Fruit fly (Drosophila melanogaster) whole organism, embryonic: Measurements from ENCODE around the gene CG6791.
A peak's percentile ranks its signal among the peaks of the same experiment; 100 is the strongest.

Experiments used
- B-H2 ChIP-seq: fragments of 200-800 bp; sonication (Bioruptor generic); optimal IDR thresholded peaks from 2 replicates; lab custom pipeline; 2018; ENCODE audit warnings: missing biosample characterization, mild to moderate bottlenecking, missing genetic modification characterization
- Bgb ChIP-seq: fragments of 200-800 bp; sonication (Bioruptor generic); IDR thresholded peaks from 2 replicates; pipeline ENCODE4 v1.3.6; 2022; ENCODE audit warnings: missing biosample characterization, missing genetic modification characterization; ENCODE audit not compliant: partially characterized antibody
- CG10209 ChIP-seq: fragments of 200-800 bp; sonication (Bioruptor generic); optimal IDR thresholded peaks from 3 replicates; lab custom pipeline; 2017; ENCODE audit warnings: missing biosample characterization, mild to moderate bottlenecking, missing genetic modification characterization, missing genetic modification reagents
- CG12219 ChIP-seq: fragments of 200-800 bp; sonication (Bioruptor generic); optimal IDR thresholded peaks from 3 replicates; lab custom pipeline; 2018; ENCODE audit warnings: missing biosample characterization, mild to moderate bottlenecking, missing genetic modification characterization
- CG12769 ChIP-seq: fragments of 200-800 bp; sonication (Bioruptor generic); optimal IDR thresholded peaks from 2 replicates; lab custom pipeline; 2019; ENCODE audit warnings: missing biosample characterization, mild to moderate bottlenecking, missing genetic modification characterization, moderate library complexity
- CG14710 ChIP-seq: fragments of 200-800 bp; sonication (Bioruptor generic); optimal IDR thresholded peaks from 3 replicates; lab custom pipeline; 2019; ENCODE audit warnings: missing biosample characterization, mild to moderate bottlenecking, missing genetic modification characterization, moderate library complexity
- CG15269 ChIP-seq: fragments of 200-800 bp; sonication (Bioruptor generic); optimal IDR thresholded peaks from 2 replicates; lab custom pipeline; 2018; ENCODE audit warnings: missing biosample characterization, mild to moderate bottlenecking, missing genetic modification characterization, moderate library complexity
- CG1603 ChIP-seq: fragments of 200-800 bp; sonication (Bioruptor generic); optimal IDR thresholded peaks from 2 replicates; lab custom pipeline; 2019; ENCODE audit warnings: missing biosample characterization, mild to moderate bottlenecking, missing genetic modification characterization, moderate library complexity
- CG30431 ChIP-seq: fragments of 200-800 bp; sonication (Bioruptor generic); optimal IDR thresholded peaks from 2 replicates; lab custom pipeline; 2017; ENCODE audit warnings: missing biosample characterization, missing genetic modification characterization
- CG3407 ChIP-seq: fragments of 200-800 bp; sonication (Bioruptor generic); optimal IDR thresholded peaks from 2 replicates; lab custom pipeline; 2018; ENCODE audit warnings: missing biosample characterization, mild to moderate bottlenecking, missing genetic modification characterization
- CG34224 ChIP-seq: fragments of 200-800 bp; sonication (Bioruptor generic); IDR thresholded peaks from 3 replicates; pipeline ENCODE4 v1.3.6; 2022; ENCODE audit warnings: missing biosample characterization, missing genetic modification characterization; ENCODE audit not compliant: partially characterized antibody
- CG4707 ChIP-seq: fragments of 200-800 bp; sonication (Bioruptor generic); optimal IDR thresholded peaks from 2 replicates; lab custom pipeline; 2018; ENCODE audit warnings: missing biosample characterization, mild to moderate bottlenecking, missing genetic modification characterization, moderate library complexity
- CG4820 ChIP-seq: fragments of 200-800 bp; sonication (Bioruptor generic); optimal IDR thresholded peaks from 3 replicates; lab custom pipeline; 2016; ENCODE audit warnings: missing biosample characterization, missing genetic modification characterization
- CG7745 ChIP-seq: fragments of 200-800 bp; sonication (Bioruptor generic); optimal IDR thresholded peaks from 2 replicates; lab custom pipeline; 2018; ENCODE audit warnings: missing biosample characterization, mild to moderate bottlenecking, missing genetic modification characterization, moderate library complexity
- CG7963 ChIP-seq: fragments of 200-800 bp; sonication (Bioruptor generic); IDR thresholded peaks from 3 replicates; pipeline ENCODE4 v1.3.6; 2022; ENCODE audit warnings: missing biosample characterization, missing genetic modification characterization; ENCODE audit not compliant: partially characterized antibody
- CG8924 ChIP-seq: fragments of 200-800 bp; optimal IDR thresholded peaks from 3 replicates; lab custom pipeline; 2019; ENCODE audit warnings: missing biosample characterization, mild to moderate bottlenecking, missing genetic modification characterization, moderate library complexity
- Dip3 ChIP-seq: fragments of 200-800 bp; sonication (Bioruptor generic); optimal IDR thresholded peaks from 3 replicates; lab custom pipeline; 2016; ENCODE audit warnings: missing biosample characterization, missing genetic modification characterization
- Drgx ChIP-seq: fragments of 200-800 bp; sonication (Bioruptor generic); IDR thresholded peaks from 2 replicates; pipeline ENCODE4 v1.3.6; 2022; ENCODE audit warnings: missing biosample characterization, missing genetic modification characterization
- E2f1 ChIP-seq: fragments of 200-800 bp; sonication (Bioruptor generic); IDR thresholded peaks from 2 replicates; pipeline ENCODE4 v1.3.6; 2022; ENCODE audit warnings: missing biosample characterization, missing genetic modification characterization
- Eip74EF ChIP-seq, 2 experiments: fragments of 200-800 bp in 1 of 2; fragments of >200 bp in 1 of 2; sonication (Bioruptor generic) in 1 of 2; optimal IDR thresholded peaks; 2 replicates each; lab custom pipeline; 2017 to 2019; ENCODE audit warnings: missing biosample characterization in 2 of 2, missing genetic modification characterization in 2 of 2, mild to moderate bottlenecking in 1 of 2, moderate library complexity in 1 of 2
- HmgD ChIP-seq: fragments of 200-800 bp; sonication (Bioruptor generic); optimal IDR thresholded peaks from 3 replicates; lab custom pipeline; 2016; ENCODE audit warnings: missing biosample characterization, missing genetic modification characterization
- Mad ChIP-seq: fragments of 200-800 bp; sonication (Bioruptor generic); optimal IDR thresholded peaks from 2 replicates; lab custom pipeline; 2016; ENCODE audit warnings: missing biosample characterization, missing genetic modification characterization
- Mes4 ChIP-seq: fragments of 200-800 bp; sonication (Bioruptor generic); optimal IDR thresholded peaks from 2 replicates; lab custom pipeline; 2016; ENCODE audit warnings: missing biosample characterization, missing genetic modification characterization
- Mrtf ChIP-seq: fragments of 200-800 bp; sonication (Bioruptor generic); IDR thresholded peaks from 3 replicates; pipeline ENCODE4 v1.3.6; 2022; ENCODE audit warnings: missing biosample characterization, missing genetic modification characterization
- Opbp ChIP-seq: fragments of 200-800 bp; sonication (Bioruptor generic); IDR thresholded peaks from 3 replicates; pipeline ENCODE4 v1.3.6; 2022; ENCODE audit warnings: missing biosample characterization, missing genetic modification characterization; ENCODE audit not compliant: partially characterized antibody
- Spps ChIP-seq: fragments of 200-800 bp; sonication (Bioruptor generic); optimal IDR thresholded peaks from 2 replicates; lab custom pipeline; 2018; ENCODE audit warnings: missing biosample characterization, mild to moderate bottlenecking, missing genetic modification characterization
- Xbp1 ChIP-seq: fragments of 200-800 bp; sonication (Bioruptor generic); optimal IDR thresholded peaks from 3 replicates; lab custom pipeline; 2016; ENCODE audit warnings: missing biosample characterization, mild to moderate bottlenecking, missing genetic modification characterization
- YL-1 ChIP-seq: fragments of 200-800 bp; sonication (Bioruptor generic); optimal IDR thresholded peaks from 3 replicates; lab custom pipeline; 2017; ENCODE audit warnings: missing biosample characterization, mild to moderate bottlenecking, missing genetic modification characterization
- ash1 ChIP-seq: fragments of 200-800 bp; sonication (Bioruptor generic); optimal IDR thresholded peaks from 2 replicates; lab custom pipeline; 2018; ENCODE audit warnings: missing biosample characterization, mild to moderate bottlenecking, missing genetic modification characterization
- dmrt11E ChIP-seq: fragments of 200-800 bp; sonication (Bioruptor generic); optimal IDR thresholded peaks from 3 replicates; lab custom pipeline; 2018; ENCODE audit warnings: missing biosample characterization, mild to moderate bottlenecking, missing genetic modification characterization, moderate library complexity
- dpn ChIP-seq, 2 experiments: fragments of 200-800 bp; sonication (Bioruptor generic); optimal IDR thresholded peaks; 3 replicates each; lab custom pipeline; 2016; ENCODE audit warnings: missing biosample characterization in 2 of 2, missing genetic modification characterization in 2 of 2
- emc ChIP-seq: fragments of 200-800 bp; sonication (Bioruptor generic); optimal IDR thresholded peaks from 2 replicates; lab custom pipeline; 2016; ENCODE audit warnings: missing biosample characterization, missing genetic modification characterization
- esg ChIP-seq: fragments of 200-800 bp; sonication (Bioruptor generic); conservative IDR thresholded peaks from 2 replicates; pipeline ENCODE4 v1.3.6; 2022; ENCODE audit warnings: missing biosample characterization, missing genetic modification characterization
- fd3F ChIP-seq: fragments of 200-800 bp; sonication (Bioruptor generic); optimal IDR thresholded peaks from 2 replicates; lab custom pipeline; 2018; ENCODE audit warnings: missing biosample characterization, mild to moderate bottlenecking, missing genetic modification characterization, moderate library complexity
- gfzf ChIP-seq: fragments of 200-800 bp; sonication (Bioruptor generic); optimal IDR thresholded peaks from 2 replicates; lab custom pipeline; 2016; ENCODE audit warnings: missing biosample characterization, mild to moderate bottlenecking, missing genetic modification characterization, moderate library complexity
- gsb ChIP-seq: fragments of 200-800 bp; sonication (Bioruptor generic); IDR thresholded peaks from 2 replicates; pipeline ENCODE4 v1.3.6; 2022; ENCODE audit warnings: missing biosample characterization, missing genetic modification characterization
- gsb-n ChIP-seq: fragments of 200-800 bp; sonication (Bioruptor generic); optimal IDR thresholded peaks from 3 replicates; lab custom pipeline; 2018; ENCODE audit warnings: missing biosample characterization, mild to moderate bottlenecking, missing genetic modification characterization
- hb ChIP-seq: fragments of 200-800 bp; sonication (Bioruptor generic); IDR thresholded peaks from 3 replicates; pipeline ENCODE4 v1.3.6; 2022; ENCODE audit warnings: missing biosample characterization, missing genetic modification characterization; ENCODE audit not compliant: partially characterized antibody
- hth ChIP-seq: fragments of >200 bp; optimal IDR thresholded peaks from 2 replicates; lab custom pipeline; 2017; ENCODE audit warnings: inconsistent platforms
- ind ChIP-seq: fragments of 200-800 bp; sonication (Bioruptor generic); optimal IDR thresholded peaks from 3 replicates; lab custom pipeline; 2016; ENCODE audit warnings: missing biosample characterization, missing genetic modification characterization
- jing ChIP-seq: fragments of 200-800 bp; sonication (Bioruptor generic); optimal IDR thresholded peaks from 2 replicates; lab custom pipeline; 2018; ENCODE audit warnings: missing biosample characterization, mild to moderate bottlenecking, missing genetic modification characterization
- kah ChIP-seq: fragments of 200-800 bp; sonication (Bioruptor generic); optimal IDR thresholded peaks from 2 replicates; lab custom pipeline; 2018; ENCODE audit warnings: missing biosample characterization, mild to moderate bottlenecking, missing genetic modification characterization
- luna ChIP-seq: fragments of 200-800 bp; sonication (Bioruptor generic); optimal IDR thresholded peaks from 2 replicates; lab custom pipeline; 2016; ENCODE audit warnings: missing biosample characterization, missing genetic modification characterization
- onecut ChIP-seq: fragments of 200-800 bp; sonication (Bioruptor generic); IDR thresholded peaks from 2 replicates; pipeline ENCODE4 v1.3.6; 2022; ENCODE audit warnings: missing biosample characterization, missing genetic modification characterization
- sd ChIP-seq: fragments of 200-800 bp; sonication (Bioruptor generic); optimal IDR thresholded peaks from 3 replicates; lab custom pipeline; 2018; ENCODE audit warnings: missing biosample characterization, mild to moderate bottlenecking, missing genetic modification characterization, moderate library complexity
- sima ChIP-seq: fragments of 200-800 bp; sonication (Bioruptor generic); optimal IDR thresholded peaks from 2 replicates; lab custom pipeline; 2016; ENCODE audit warnings: missing biosample characterization, missing genetic modification characterization
- slou ChIP-seq: fragments of 200-800 bp; sonication (Bioruptor generic); optimal IDR thresholded peaks from 3 replicates; lab custom pipeline; 2016; ENCODE audit warnings: missing biosample characterization, missing genetic modification characterization
- unpg ChIP-seq: fragments of 200-800 bp; sonication (Bioruptor generic); optimal IDR thresholded peaks from 3 replicates; lab custom pipeline; 2018; ENCODE audit warnings: missing biosample characterization, mild to moderate bottlenecking, missing genetic modification characterization, moderate library complexity
- zf30C ChIP-seq: fragments of 200-800 bp; sonication (Bioruptor generic); optimal IDR thresholded peaks from 3 replicates; lab custom pipeline; 2018; ENCODE audit warnings: missing biosample characterization, mild to moderate bottlenecking, missing genetic modification characterization
- zfh1 ChIP-seq: fragments of 200-800 bp; sonication (Bioruptor generic); IDR thresholded peaks from 3 replicates; pipeline ENCODE4 v1.3.6; 2022; ENCODE audit warnings: missing biosample characterization, missing genetic modification characterization

The CG6791 gene

DNA sequence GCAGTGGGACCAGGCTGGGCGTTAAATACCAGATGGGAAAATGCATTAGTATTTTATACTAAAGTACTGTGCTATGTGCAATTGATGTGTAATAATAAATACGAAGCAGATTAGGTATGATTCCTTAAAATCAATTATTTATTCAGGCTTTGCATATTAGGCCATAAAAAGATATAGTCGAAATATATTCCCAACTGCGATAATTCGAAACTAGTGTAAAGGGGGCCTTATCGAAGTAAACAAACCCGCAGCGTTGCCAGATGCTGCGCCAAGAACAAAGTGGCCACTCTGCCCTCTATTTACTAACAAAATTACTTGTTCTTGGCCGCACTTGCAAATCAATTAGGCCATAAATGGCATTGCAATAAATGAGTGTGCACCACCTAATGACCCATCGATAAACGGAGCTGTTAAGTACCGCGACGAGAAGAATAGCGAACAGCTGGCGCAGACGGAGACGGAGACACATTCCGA, 32.4 kb downstream of the CG6791 start, which contains the start of gene CG10898 (continued):
- TF ChIP-seq CG15269 (peak; percentile 82), sima (GFP tag; lab: Kevin White, UChicago) (peak; percentile 13), CG8924 (peak; percentile 81), HmgD (GFP tag; lab: Kevin White, UChicago) (peak; percentile 67), luna (GFP tag; lab: Kevin White, UChicago) (peak; percentile 68), CG3407 (peak; percentile 39), YL-1 (peak; percentile 51), CG10209 (GFP tag; lab: Kevin White, UChicago) (peak; percentile 76), dmrt11E (peak; percentile 65), emc (GFP tag; lab: Kevin White, UChicago) (peak; percentile 46), fd3F (GFP tag; lab: Kevin White, UChicago) (peak; percentile 87), CG1603 (tag; lab: Kevin White, UChicago) (peak; percentile 92), Eip74EF (GFP tag; optimal IDR thresholded peaks at IDR 0.05; lab: Kevin White, UChicago) (peak in 1 of 2 experiments; percentile 13), zf30C (GFP tag; lab: Kevin White, UChicago) (no peak), Opbp (GFP tag; lab: Robert Waterston, UW) (no peak), onecut (peak; percentile 53), esg (GFP tag; lab: Robert Waterston, UW) (peak; percentile 81), unpg (GFP tag; lab: Kevin White, UChicago) (peak; percentile 89), slou (GFP tag; lab: Kevin White, UChicago) (peak; percentile 59), hb (no peak), E2f1 (peak; percentile 87), hth (lab: Kevin White, UChicago) (no peak), jing (GFP tag; lab: Kevin White, UChicago) (peak; percentile 68), CG7745 (tag; lab: Kevin White, UChicago) (no peak), dpn (GFP tag; optimal IDR thresholded peaks at IDR 0.05; lab: Kevin White, UChicago) (peak; percentile 87 to 89), Xbp1 (GFP tag; lab: Kevin White, UChicago) (peak; percentile 92), ind (GFP tag; lab: Kevin White, UChicago) (peak; percentile 89), Mad (peak; percentile 77), Spps (peak; percentile 62), Mrtf (peak; percentile 79; the same call in 2 of the 3 replicates), CG7963 (no peak), Bgb (GFP tag; lab: Robert Waterston, UW) (no peak), gsb-n (tag; lab: Kevin White, UChicago) (peak; percentile 77), Drgx (GFP tag; lab: Robert Waterston, UW) (peak; percentile 73), CG30431 (GFP tag; lab: Kevin White, UChicago) (peak; percentile 61), CG4707 (peak; percentile 16), CG12769 (tag; lab: Kevin White, UChicago) (peak; percentile 84), CG14710 (tag; lab: Kevin White, UChicago) (peak; percentile 89), CG12219 (GFP tag; lab: Kevin White, UChicago) (peak; percentile 63), kah (GFP tag; lab: Kevin White, UChicago) (no peak), CG4820 (peak; percentile 83), CG34224 (no peak), ash1 (no peak), B-H2 (GFP tag; lab: Kevin White, UChicago) (peak; percentile 68), sd (tag; lab: Kevin White, UChicago) (peak; percentile 98), Dip3 (GFP tag; lab: Kevin White, UChicago) (peak; percentile 87), Mes4 (GFP tag; lab: Kevin White, UChicago) (peak; percentile 70), gsb (peak; percentile 79), zfh1 (GFP tag; lab: Robert Waterston, UW) (peak; percentile 87), gfzf (GFP tag; lab: Kevin White, UChicago) (peak; percentile 77)
